Fruit fly (Drosophila melanogaster) S2 (cell line): ENCODE data around the gene kairos.

Source experiments
- CG8478 ChIP-seq: fragments of >200 bp; optimal IDR thresholded peaks from 2 replicates; lab custom pipeline; 2018
- CTCF ChIP-seq, 2 experiments: fragments of >200 bp; optimal IDR thresholded peaks; 2 replicates each; lab custom pipeline; 2018

- TF ChIP-seq CG8478 (lab: Kevin White, UChicago) = no peak
- TF ChIP-seq CTCF (optimal IDR thresholded peaks at IDR 0.05; lab: Kevin White, UChicago) = no peak
These were observed 10.3 kb upstream of the kairos start, which contains the start of gene CrebB for dm6 chrX:18366033-18366850.
